Fruit fly (Drosophila melanogaster): ENCODE data around the gene wts.

The wts gene

DNA sequence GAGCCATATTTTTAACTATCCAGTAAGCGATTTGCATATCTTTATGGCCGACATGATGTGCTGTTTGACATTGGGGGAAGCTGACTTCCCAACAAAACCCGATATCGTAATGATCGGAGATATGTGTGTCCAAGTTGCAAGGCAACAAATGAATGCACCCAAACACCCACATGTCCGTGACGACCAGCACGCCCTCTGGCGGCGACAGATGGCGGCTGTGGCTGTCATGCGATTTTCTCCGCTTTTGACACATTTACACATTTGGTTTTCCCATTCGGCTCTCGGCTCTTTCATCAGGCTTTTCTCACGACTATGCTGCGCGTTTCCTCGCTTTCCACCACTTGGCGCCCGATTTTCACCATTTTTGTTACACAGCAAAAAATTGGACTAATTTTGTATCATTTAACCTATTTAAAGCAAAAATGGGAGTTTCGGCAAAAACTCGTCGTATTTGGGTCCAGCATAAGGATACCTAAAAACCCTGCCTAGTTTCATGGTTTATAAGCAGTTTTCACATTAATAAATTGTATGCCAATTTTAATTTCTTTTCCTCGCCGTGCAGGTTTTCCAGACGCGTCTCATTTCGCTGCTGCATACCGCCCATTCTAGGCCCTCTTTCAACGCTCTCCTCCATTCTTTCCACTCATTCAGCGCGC is 8.3 kb upstream of the wts start (continued):
- TF ChIP-seq luna (GFP tag; optimal IDR thresholded peaks at IDR 0.05) (no peak), CG5245 (GFP tag; optimal IDR thresholded peaks at IDR 0.05) (no peak), salm (tag; optimal IDR thresholded peaks at IDR 0.05) (no peak), MESR4 (GFP tag; optimal IDR thresholded peaks at IDR 0.05) (no peak), toy (GFP tag; IDR thresholded peaks at IDR 0.05) (no peak), ewg (GFP tag; optimal IDR thresholded peaks at IDR 0.05) (peak; percentile 30), CrebB (tag; optimal IDR thresholded peaks at IDR 0.05) (no peak), CG2120 (GFP tag; optimal IDR thresholded peaks at IDR 0.05) (peak; percentile 54), Hr3 (GFP tag; optimal IDR thresholded peaks at IDR 0.05) (peak; percentile 38), CG7786 (GFP tag; optimal IDR thresholded peaks at IDR 0.05) (no peak), tup (GFP tag; optimal IDR thresholded peaks at IDR 0.05) (no peak), bigmax (GFP tag; optimal IDR thresholded peaks at IDR 0.05) (no peak), en (GFP tag; optimal IDR thresholded peaks at IDR 0.05) (no peak), CG12769 (tag; optimal IDR thresholded peaks at IDR 0.05) (no peak), twi (tag; optimal IDR thresholded peaks at IDR 0.05) (no peak), CHES-1-like (GFP tag; optimal IDR thresholded peaks at IDR 0.05) (no peak), NC2α (GFP tag; optimal IDR thresholded peaks at IDR 0.05) (no peak), CG16813 (GFP tag; IDR thresholded peaks at IDR 0.05; ENCODE audit: partially characterized antibody) (no peak), CG12155 (GFP tag; optimal IDR thresholded peaks at IDR 0.05) (no peak), eve (GFP tag; optimal IDR thresholded peaks at IDR 0.05) (no peak), CG10366 (GFP tag; IDR thresholded peaks at IDR 0.05) (no peak), BEAF-32 (GFP tag; optimal IDR thresholded peaks at IDR 0.05) (no peak), CG15269 (tag; optimal IDR thresholded peaks at IDR 0.05) (peak; percentile 20), CG12299 (tag; optimal IDR thresholded peaks at IDR 0.05) (no peak), Hmx (GFP tag; optimal IDR thresholded peaks at IDR 0.05) (no peak), sens (GFP tag) (peak; percentile 88), Chrac-16 (GFP tag; optimal IDR thresholded peaks at IDR 0.05) (no peak), CG5180 (GFP tag; optimal IDR thresholded peaks at IDR 0.05) (no peak), Nf-YB (GFP tag; optimal IDR thresholded peaks at IDR 0.05) (no peak), gcm2 (GFP tag; optimal IDR thresholded peaks at IDR 0.05) (no peak), CG7839 (tag; optimal IDR thresholded peaks at IDR 0.05) (peak; percentile 48), TFAM (GFP tag; optimal IDR thresholded peaks at IDR 0.05) (no peak), fru (optimal IDR thresholded peaks at IDR 0.05) (no peak), CG3163 (GFP tag; optimal IDR thresholded peaks at IDR 0.05) (no peak), Neu2 (GFP tag; optimal IDR thresholded peaks at IDR 0.05; ENCODE audit: borderline replicate concordance) (no peak), sd (tag; optimal IDR thresholded peaks at IDR 0.05) (no peak), Vsx1 (GFP tag; optimal IDR thresholded peaks at IDR 0.05) (no peak), CG31388 (GFP tag; optimal IDR thresholded peaks at IDR 0.05) (no peak), CG7271 (tag; optimal IDR thresholded peaks at IDR 0.05) (no peak), cato (GFP tag; optimal IDR thresholded peaks at IDR 0.05; ENCODE audit: borderline replicate concordance) (peak; percentile 20), CG17186 (GFP tag; optimal IDR thresholded peaks at IDR 0.05) (no peak), HHEX (GFP tag; optimal IDR thresholded peaks at IDR 0.05) (peak; percentile 21), Bteb2 (GFP tag; optimal IDR thresholded peaks at IDR 0.05) (peak; percentile 11), CG11093 (GFP tag; IDR thresholded peaks at IDR 0.05) (no peak), CG10147 (GFP tag; optimal IDR thresholded peaks at IDR 0.05) (no peak), run (tag; optimal IDR thresholded peaks at IDR 0.05) (no peak), gt (GFP tag; IDR thresholded peaks at IDR 0.05) (no peak), amos (GFP tag; IDR thresholded peaks at IDR 0.05; ENCODE audit: partially characterized antibody) (no peak), bsh (GFP tag; optimal IDR thresholded peaks at IDR 0.05) (peak; percentile 16 to 52), nerfin-2 (GFP tag; IDR thresholded peaks at IDR 0.05; ENCODE audit: partially characterized antibody) (no peak)

All from whole organism, embryonic.